Worm (Caenorhabditis elegans) whole organism, L4/young adult: Measurements from ENCODE around the gene ttll-11.

ENCODE experiments used
- W03F9.2 ChIP-seq: fragments of 150-350 bp; optimal IDR thresholded peaks from 2 replicates; lab custom pipeline; 2014; ENCODE audit warnings: missing biosample characterization, missing genetic modification characterization
- dao-5 ChIP-seq: sonication (generic microtip); optimal IDR thresholded peaks from 2 replicates; lab custom pipeline; 2016; ENCODE audit warnings: missing genotype, missing genetic modification characterization, moderate library complexity, missing compliant biosample characterization
- him-1 ChIP-seq: sonication (generic microtip); optimal IDR thresholded peaks from 2 replicates; lab custom pipeline; 2016; ENCODE audit warnings: missing genotype, missing genetic modification reagents, missing genetic modification characterization, missing compliant biosample characterization

DNA sequence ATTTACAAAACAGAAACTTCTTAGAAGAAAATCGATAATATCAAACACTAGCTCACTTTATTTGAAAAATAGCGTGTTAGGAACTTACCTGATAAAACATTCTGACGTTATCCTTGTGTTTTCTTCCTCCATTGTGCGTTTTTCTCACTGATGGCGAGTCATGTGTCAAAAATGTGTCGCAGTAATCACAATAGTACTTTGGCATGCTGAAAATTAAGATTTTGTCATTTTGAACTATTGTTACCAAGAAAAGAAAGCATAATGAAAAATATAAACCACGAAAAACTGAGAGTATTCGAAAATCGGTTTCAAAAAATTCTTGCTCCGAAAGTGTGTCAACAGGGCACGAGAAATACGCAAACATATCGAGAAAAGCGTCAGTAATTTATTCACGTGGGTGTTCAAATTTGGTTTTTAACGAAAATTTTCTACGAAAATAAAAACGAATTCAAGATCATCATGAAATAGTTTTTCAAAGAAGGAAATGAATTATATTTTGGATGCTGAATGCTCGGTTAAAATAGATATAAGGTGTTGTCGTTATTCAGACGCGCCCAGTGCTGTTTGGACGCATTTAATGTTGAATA, 9.8 kb upstream of the ttll-11 start, which contains the start of gene snrp-3:
- TF ChIP-seq him-1 (tag; lab: Kevin White, UChicago) (no peak), dao-5 (tag; lab: Kevin White, UChicago) (no peak), W03F9.2 (tag; lab: Kevin White, UChicago) (peak; percentile 85)
